Worm (Caenorhabditis elegans) whole organism, L3 larva: Measurements from ENCODE around the gene hsp-110.

Source experiments
- R02D3.7 ChIP-seq: fragments of 150-350 bp; optimal IDR thresholded peaks from 2 replicates; lab custom pipeline; 2014; ENCODE audit warnings: missing biosample characterization, missing genetic modification characterization
- ceh-16 ChIP-seq: sonication (generic microtip); optimal IDR thresholded peaks from 2 replicates; lab custom pipeline; 2017; ENCODE audit warnings: missing biosample characterization, missing genetic modification characterization
- ceh-28 ChIP-seq: fragments of 150-350 bp; optimal IDR thresholded peaks from 2 replicates; lab custom pipeline; 2014; ENCODE audit warnings: missing biosample characterization, missing genetic modification reagents, missing genetic modification characterization
- egl-27 ChIP-seq: sonication (generic microtip); optimal IDR thresholded peaks from 4 replicates; lab custom pipeline; 2017; ENCODE audit warnings: missing biosample characterization, missing genetic modification reagents, missing genetic modification characterization
- elt-1 ChIP-seq: fragments of 150-350 bp; optimal IDR thresholded peaks from 2 replicates; lab custom pipeline; 2014; ENCODE audit warnings: missing biosample characterization, missing genetic modification characterization
- elt-3 ChIP-seq, 3 experiments: fragments of 150-350 bp in 1 of 3; sonication (generic microtip) in 2 of 3; optimal IDR thresholded peaks; 2 replicates in 2 of 3; 4 replicates in 1 of 3; lab custom pipeline; 2014 to 2017; ENCODE audit warnings: missing biosample characterization in 3 of 3, missing genetic modification characterization in 3 of 3
- eor-1 ChIP-seq, 2 experiments: fragments of 150-350 bp; optimal IDR thresholded peaks; 2 replicates each; lab custom pipeline; 2014 to 2018; ENCODE audit warnings: missing biosample characterization in 2 of 2, missing genetic modification characterization in 2 of 2
- fkh-10 ChIP-seq: sonication (generic microtip); optimal IDR thresholded peaks from 2 replicates; lab custom pipeline; 2017; ENCODE audit warnings: missing biosample characterization, missing genetic modification reagents, missing genetic modification characterization
- lin-15B ChIP-seq: fragments of 150-350 bp; optimal IDR thresholded peaks from 2 replicates; lab custom pipeline; 2014; ENCODE audit warnings: missing biosample characterization, missing genetic modification characterization
- lin-39 ChIP-seq: fragments of 150-350 bp; optimal IDR thresholded peaks from 2 replicates; lab custom pipeline; 2018; ENCODE audit warnings: missing biosample characterization, missing genetic modification reagents, missing genetic modification characterization
- lsy-12 ChIP-seq: sonication (generic microtip); optimal IDR thresholded peaks from 2 replicates; lab custom pipeline; 2016; ENCODE audit warnings: mild to moderate bottlenecking, missing genetic modification characterization, missing compliant biosample characterization
- nhr-11 ChIP-seq: fragments of 150-350 bp; optimal IDR thresholded peaks from 2 replicates; lab custom pipeline; 2014; ENCODE audit warnings: missing biosample characterization, missing genetic modification characterization
- nhr-12 ChIP-seq: fragments of 150-350 bp; optimal IDR thresholded peaks from 2 replicates; lab custom pipeline; 2014; ENCODE audit warnings: missing biosample characterization, missing genetic modification characterization
- nhr-237 ChIP-seq: fragments of 150-350 bp; optimal IDR thresholded peaks from 2 replicates; lab custom pipeline; 2014; ENCODE audit warnings: missing biosample characterization, missing genetic modification characterization
- nhr-43 ChIP-seq: sonication (generic microtip); optimal IDR thresholded peaks from 2 replicates; lab custom pipeline; 2016; ENCODE audit warnings: mild to moderate bottlenecking, missing genetic modification characterization, missing compliant biosample characterization; ENCODE audit not compliant: poor library complexity, severe bottlenecking
- skn-1 ChIP-seq: fragments of 150-350 bp; optimal IDR thresholded peaks from 2 replicates; lab custom pipeline; 2014; ENCODE audit warnings: missing biosample characterization, missing genetic modification characterization

The hsp-110 gene

ce11 chrIII:8398411-8398810, 48.3 kb downstream of the hsp-110 start, which contains the start of gene ZK353.2:
TSS of gene ZK353.2 (plus strand) at chrIII:8398711.
- TF ChIP-seq lsy-12: no peak
- TF ChIP-seq egl-27: no peak
- no peak for TF ChIP-seq elt-3 (tag; optimal IDR thresholded peaks at IDR 0.05; lab: Kevin White, UChicago)
- TF ChIP-seq nhr-43: no peak

DNA sequence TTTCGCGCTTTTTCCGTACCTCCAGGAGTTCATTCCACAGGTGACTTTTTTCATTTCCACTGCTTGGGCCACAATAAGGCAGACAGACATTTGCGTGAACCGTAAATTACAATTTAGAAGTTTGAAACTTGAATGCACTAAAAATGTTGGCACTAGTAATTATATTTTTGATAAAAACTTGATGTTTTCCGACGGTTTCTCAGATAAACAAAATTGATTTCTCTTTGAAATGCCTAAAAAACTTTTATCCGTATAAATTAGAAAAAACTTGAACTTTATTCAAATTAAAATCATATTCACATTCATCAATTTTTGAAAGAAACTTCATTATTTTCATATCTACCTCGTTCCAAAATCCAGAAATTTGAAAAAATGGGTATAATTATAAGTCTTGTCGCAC, 51.0 kb downstream of the hsp-110 start, which contains the start of gene ZK353.3:
TSS of gene ZK353.3 (plus strand) at position 301 of the 400 bp plus-strand sequence.
- TF ChIP-seq eor-1 (tag; optimal IDR thresholded peaks at IDR 0.05; lab: Kevin White, UChicago) (no peak), ceh-28 (tag; lab: Kevin White, UChicago) (no peak), ceh-16 (tag; lab: Kevin White, UChicago) (no peak), nhr-12 (tag; lab: Kevin White, UChicago) (no peak), R02D3.7 (no peak), fkh-10 (GFP tag; lab: Kevin White, UChicago) (no peak)

ce11 chrIII:8394374-8395302, 52.1 kb downstream of the hsp-110 start, which contains the start of gene ZK353.10:
TSS of gene ZK353.10 (minus strand) at chrIII:8394424.
- TF ChIP-seq lin-39 (tag; lab: Kevin White, UChicago) (peak; percentile 10), lin-15B (tag; lab: Kevin White, UChicago) (peak; percentile 7), nhr-237 (tag; lab: Kevin White, UChicago) (no peak), lsy-12 (no peak), skn-1 (peak; percentile 39), nhr-11 (no peak), elt-1 (tag; lab: Kevin White, UChicago) (no peak)
